6 worm cellular contexts compared by ENCODE assay signal in genomic region chrX:7985495-7986029, ce11.
TF ChIP-seq lines count a peak whose summit lies in the region.

Gene F45E1.4 (plus strand): TSS chrX:7985979.

TF ChIP-seq in whole organism, L1 larva, 84 proteins besides CTCF, POLR2A, EP300 and RAD21 (continues in another document):
- no peak for TF ChIP-seq pax-3 (tag; optimal IDR thresholded peaks at IDR 0.05; lab: Kevin White, UChicago)
- peak; percentile 1 for TF ChIP-seq mep-1 (tag; optimal IDR thresholded peaks at IDR 0.05; lab: Kevin White, UChicago)
- TF ChIP-seq lin-39 (tag; optimal IDR thresholded peaks at IDR 0.05; lab: Kevin White, UChicago) = no peak
- no peak for TF ChIP-seq nhr-77 (tag; optimal IDR thresholded peaks at IDR 0.05; lab: Kevin White, UChicago)
- TF ChIP-seq blmp-1 (tag; optimal IDR thresholded peaks at IDR 0.05; lab: Kevin White, UChicago) = peak; percentile 61
- peak; percentile 34 for TF ChIP-seq lin-14 (GFP tag; optimal IDR thresholded peaks at IDR 0.05; lab: Kevin White, UChicago)
- peak; percentile 21 for TF ChIP-seq nhr-71 (tag; optimal IDR thresholded peaks at IDR 0.05; lab: Kevin White, UChicago)
- peak; percentile 38 for TF ChIP-seq snu-23 (GFP tag; optimal IDR thresholded peaks at IDR 0.05; lab: Kevin White, UChicago)
- TF ChIP-seq ceh-90 (tag; optimal IDR thresholded peaks at IDR 0.05; lab: Kevin White, UChicago) = no peak
- TF ChIP-seq unc-62 (GFP tag; optimal IDR thresholded peaks at IDR 0.05; lab: Kevin White, UChicago) = no peak
- TF ChIP-seq tbx-2 (tag; optimal IDR thresholded peaks at IDR 0.05; lab: Kevin White, UChicago) = peak; percentile 11
- no peak for TF ChIP-seq sptf-1 (tag; optimal IDR thresholded peaks at IDR 0.05; lab: Kevin White, UChicago)
- no peak for TF ChIP-seq mdl-1 (tag; optimal IDR thresholded peaks at IDR 0.05; lab: Kevin White, UChicago)
- peak; percentile 82 for TF ChIP-seq nhr-85 (tag; lab: Kevin White, UChicago)
- TF ChIP-seq elt-3 (tag; optimal IDR thresholded peaks at IDR 0.05; lab: Kevin White, UChicago) = peak in 2 of 6 experiments; percentile 42 to 67
- TF ChIP-seq nhr-20 (tag; optimal IDR thresholded peaks at IDR 0.05; lab: Kevin White, UChicago) = peak; percentile 52

TF ChIP-seq in whole organism, L2 larva, 48 proteins besides CTCF, POLR2A, EP300 and RAD21:
- TF ChIP-seq Y55F3AM.14 (GFP tag; optimal IDR thresholded peaks at IDR 0.05; lab: Kevin White, UChicago) = no peak
- peak; percentile 36 for TF ChIP-seq sma-3 (GFP tag; optimal IDR thresholded peaks at IDR 0.05; lab: Kevin White, UChicago)
- TF ChIP-seq nhr-25 (tag; optimal IDR thresholded peaks at IDR 0.05; lab: Kevin White, UChicago) = peak; percentile 22
- peak; percentile 58 for TF ChIP-seq sma-9 (GFP tag; optimal IDR thresholded peaks at IDR 0.05; lab: Kevin White, UChicago)
- TF ChIP-seq sma-9 (tag; optimal IDR thresholded peaks at IDR 0.05; lab: Kevin White, UChicago) = no peak
- TF ChIP-seq crh-2 (tag; optimal IDR thresholded peaks at IDR 0.05; lab: Kevin White, UChicago) = peak; percentile 11
- no peak for TF ChIP-seq nhr-77 (tag; optimal IDR thresholded peaks at IDR 0.05; lab: Kevin White, UChicago)

TF ChIP-seq in whole organism, L3 larva, 47 proteins besides CTCF, POLR2A, EP300 and RAD21:
- TF ChIP-seq unc-62 (GFP tag; optimal IDR thresholded peaks at IDR 0.05; lab: Kevin White, UChicago) = no peak
- TF ChIP-seq skn-1 (tag; optimal IDR thresholded peaks at IDR 0.05; lab: Kevin White, UChicago) = no peak
- peak; percentile 70 for TF ChIP-seq ceh-28 (tag; optimal IDR thresholded peaks at IDR 0.05; lab: Kevin White, UChicago)
- no peak for TF ChIP-seq ceh-82 (tag; optimal IDR thresholded peaks at IDR 0.05; lab: Kevin White, UChicago)
- TF ChIP-seq nhr-23 (tag; optimal IDR thresholded peaks at IDR 0.05; lab: Kevin White, UChicago) = peak; percentile 37
- no peak for TF ChIP-seq ceh-16 (tag; optimal IDR thresholded peaks at IDR 0.05; lab: Kevin White, UChicago)
- no peak for TF ChIP-seq mml-1 (tag; optimal IDR thresholded peaks at IDR 0.05; lab: Kevin White, UChicago)
- no peak for TF ChIP-seq snpc-4 (tag; optimal IDR thresholded peaks at IDR 0.05; lab: Kevin White, UChicago)
- TF ChIP-seq jun-1 (tag; optimal IDR thresholded peaks at IDR 0.05; lab: Kevin White, UChicago) = no peak
- peak in 1 of 3 experiments; percentile 54 for TF ChIP-seq elt-3 (tag; optimal IDR thresholded peaks at IDR 0.05; lab: Kevin White, UChicago)
- TF ChIP-seq nhr-43 (tag; optimal IDR thresholded peaks at IDR 0.05; lab: Kevin White, UChicago; ENCODE audit: poor library complexity, severe bottlenecking) = peak; percentile 21
- TF ChIP-seq sea-2 (GFP tag; optimal IDR thresholded peaks at IDR 0.05; lab: Kevin White, UChicago) = no peak

TF ChIP-seq in whole organism, L4 larva, 104 proteins besides CTCF, POLR2A, EP300 and RAD21 (continues in another document):
- TF ChIP-seq ZK546.5 (tag; optimal IDR thresholded peaks at IDR 0.05; lab: Kevin White, UChicago) (no peak), lin-29 (GFP tag; IDR thresholded peaks at IDR 0.05; lab: Robert Waterston, UW) (no peak), nhr-25 (tag; optimal IDR thresholded peaks at IDR 0.05; lab: Kevin White, UChicago; ENCODE audit: borderline replicate concordance, insufficient read depth) (no peak), mdt-29 (GFP tag; IDR thresholded peaks at IDR 0.05; lab: Robert Waterston, UW) (no peak), F49E8.2 (tag; optimal IDR thresholded peaks at IDR 0.05; lab: Kevin White, UChicago; ENCODE audit: borderline replicate concordance) (no peak), nhr-6 (tag; optimal IDR thresholded peaks at IDR 0.05; lab: Kevin White, UChicago) (no peak), tra-1 (GFP tag; IDR thresholded peaks at IDR 0.05; lab: Robert Waterston, UW) (no peak), unc-62 (GFP tag; optimal IDR thresholded peaks at IDR 0.05 in 1 of 2; lab: Kevin White, UChicago) (peak in 1 of 2 experiments; percentile 82), unc-62 (tag; optimal IDR thresholded peaks at IDR 0.05; lab: Kevin White, UChicago) (no peak), nhr-48 (tag; optimal IDR thresholded peaks at IDR 0.05; lab: Kevin White, UChicago) (peak; percentile 44), zfp-3 (GFP tag; conservative IDR thresholded peaks at IDR 0.05; lab: Robert Waterston, UW) (no peak), ztf-7 (tag; optimal IDR thresholded peaks at IDR 0.05; lab: Kevin White, UChicago) (no peak), dmd-6 (GFP tag; IDR thresholded peaks at IDR 0.05; lab: Robert Waterston, UW) (peak; percentile 28; the same call in 1 of the 2 replicates), lin-1 (GFP tag; IDR thresholded peaks at IDR 0.05; lab: Robert Waterston, UW) (no peak), aha-1 (tag; lab: Kevin White, UChicago) (no peak), nhr-28 (tag; optimal IDR thresholded peaks at IDR 0.05; lab: Kevin White, UChicago) (peak; percentile 17), zag-1 (tag; optimal IDR thresholded peaks at IDR 0.05; lab: Kevin White, UChicago) (no peak), zip-2 (tag; optimal IDR thresholded peaks at IDR 0.05; lab: Kevin White, UChicago) (no peak), daf-16 (GFP tag; optimal IDR thresholded peaks at IDR 0.05; lab: Kevin White, UChicago) (no peak), daf-16 (tag; optimal IDR thresholded peaks at IDR 0.05; lab: Kevin White, UChicago) (peak; percentile 3), F37D6.2 (tag; optimal IDR thresholded peaks at IDR 0.05; lab: Kevin White, UChicago) (no peak)

TF ChIP-seq in whole organism, late embryonic, 69 proteins besides CTCF, POLR2A, EP300 and RAD21:
- no peak for TF ChIP-seq sdc-2 (tag; optimal IDR thresholded peaks at IDR 0.05; lab: Kevin White, UChicago)
- TF ChIP-seq odd-2 (tag; optimal IDR thresholded peaks at IDR 0.05; lab: Kevin White, UChicago) = peak; percentile 13

TF ChIP-seq in whole organism, young adult, 124 proteins besides CTCF, POLR2A, EP300 and RAD21:
- 0 out of 2 replicates have a peak, but pooled peaks have one; percentile 19 for TF ChIP-seq hsf-1 (GFP tag; IDR thresholded peaks at IDR 0.05; lab: Robert Waterston, UW)
- no peak for TF ChIP-seq chd-7 (tag; optimal IDR thresholded peaks at IDR 0.05; lab: Kevin White, UChicago)
- TF ChIP-seq repo-1 (tag; optimal IDR thresholded peaks at IDR 0.05; lab: Kevin White, UChicago) = no peak
- no peak for TF ChIP-seq snpc-1.1 (tag; optimal IDR thresholded peaks at IDR 0.05; lab: Kevin White, UChicago; ENCODE audit: insufficient read depth)
- no peak for TF ChIP-seq cebp-2 (GFP tag; IDR thresholded peaks at IDR 0.05; lab: Robert Waterston, UW)
- TF ChIP-seq F37B4.10 (GFP tag; IDR thresholded peaks at IDR 0.05; lab: Robert Waterston, UW) = no peak
- TF ChIP-seq hrde-1 (tag; optimal IDR thresholded peaks at IDR 0.05; lab: Kevin White, UChicago; ENCODE audit: borderline replicate concordance) = no peak
- TF ChIP-seq ztf-22 (GFP tag; optimal IDR thresholded peaks at IDR 0.05; lab: Kevin White, UChicago) = no peak
- no peak for TF ChIP-seq dox-1 (GFP tag; IDR thresholded peaks at IDR 0.05; lab: Robert Waterston, UW)
